Worm (Caenorhabditis elegans) whole organism, L4/young adult: ENCODE data around the gene fbxa-136.

Experiments
- W03F9.2 ChIP-seq: fragments of 150-350 bp; optimal IDR thresholded peaks from 2 replicates; lab custom pipeline; 2014; ENCODE audit warnings: missing biosample characterization, missing genetic modification characterization
- dao-5 ChIP-seq: sonication (generic microtip); optimal IDR thresholded peaks from 2 replicates; lab custom pipeline; 2016; ENCODE audit warnings: missing genotype, missing genetic modification characterization, moderate library complexity, missing compliant biosample characterization
- him-1 ChIP-seq: sonication (generic microtip); optimal IDR thresholded peaks from 2 replicates; lab custom pipeline; 2016; ENCODE audit warnings: missing genotype, missing genetic modification reagents, missing genetic modification characterization, missing compliant biosample characterization

fbxa-136 gene

DNA sequence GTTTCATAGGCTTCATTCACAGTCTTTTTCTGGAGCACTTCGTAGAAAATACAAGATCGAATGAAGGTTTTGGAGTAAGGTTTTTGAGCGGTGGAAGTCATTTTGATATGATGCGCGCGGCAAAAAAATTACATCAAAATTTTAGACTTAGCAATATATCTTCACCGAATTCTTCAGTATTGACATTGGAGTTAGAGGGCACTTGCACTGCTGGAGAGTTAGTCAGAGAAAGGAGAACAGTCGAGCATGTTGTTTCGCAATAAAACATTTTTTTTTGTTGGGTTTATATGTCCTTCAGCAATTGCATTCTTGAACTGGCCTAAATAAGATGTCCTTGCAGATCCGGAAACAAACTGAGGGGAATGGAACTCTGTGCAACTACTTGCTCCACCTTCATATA is 45.1 kb downstream of the fbxa-136 start, which contains the start of gene fbxa-171:
fbxa-171 (minus strand) TSS at position 101 of the 400 bp plus-strand sequence.
- TF ChIP-seq dao-5 (tag; lab: Kevin White, UChicago): no peak
- no peak for TF ChIP-seq him-1 (tag; lab: Kevin White, UChicago)
- no peak for TF ChIP-seq W03F9.2 (tag; lab: Kevin White, UChicago)

DNA sequence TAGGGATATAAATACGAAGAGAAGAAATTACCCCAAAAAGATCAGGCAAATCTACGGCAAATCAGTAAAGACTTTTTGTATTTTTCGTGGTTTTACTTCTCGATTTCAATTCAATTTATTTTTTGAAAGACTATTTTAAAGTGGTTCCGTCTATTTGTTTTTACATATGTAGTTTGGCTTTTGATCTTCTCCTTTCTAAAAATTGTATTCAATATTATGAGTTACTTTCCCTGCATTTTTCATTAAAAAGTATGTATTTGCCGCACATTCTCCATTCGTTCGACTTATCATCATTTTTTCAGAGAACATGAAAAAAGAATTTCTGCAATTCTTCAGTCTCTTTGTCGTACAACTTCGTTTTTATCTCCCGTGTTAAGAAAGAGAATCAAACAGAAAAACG is 46.0 kb downstream of the fbxa-136 start, which contains the start of gene C38D9.2:
C38D9.2 (plus strand) TSS at position 301 of the 400 bp plus-strand sequence.
- no peak for TF ChIP-seq W03F9.2 (tag; lab: Kevin White, UChicago)
- no peak for TF ChIP-seq dao-5 (tag; lab: Kevin White, UChicago)
- no peak for TF ChIP-seq him-1 (tag; lab: Kevin White, UChicago)
